Worm (Caenorhabditis elegans) whole organism, young adult: ENCODE measurements around the gene srh-21.

Experiments
- B0336.3 ChIP-seq: fragments of 200-800 bp; sonication (Bioruptor generic); IDR thresholded peaks from 2 replicates; pipeline ENCODE4 v1.3.6; 2022; ENCODE audit warnings: missing genetic modification characterization, missing compliant biosample characterization
- F49E8.2 ChIP-seq: sonication (generic microtip); optimal IDR thresholded peaks from 3 replicates; lab custom pipeline; 2017; ENCODE audit warnings: missing genetic modification characterization, mild to moderate bottlenecking, missing compliant biosample characterization, antibody characterized with exemption, moderate library complexity; ENCODE audit not compliant: insufficient read depth
- F52B5.7 ChIP-seq: sonication (generic microtip); optimal IDR thresholded peaks from 2 replicates; lab custom pipeline; 2016; ENCODE audit warnings: mild to moderate bottlenecking, missing genetic modification characterization, missing compliant biosample characterization
- K11D2.4 ChIP-seq: fragments of 200-800 bp; sonication (Bioruptor generic); IDR thresholded peaks from 2 replicates; pipeline ENCODE4 v1.3.6; 2022; ENCODE audit warnings: missing genetic modification reagents, missing genetic modification characterization, missing compliant biosample characterization
- Y53F4B.3 ChIP-seq: fragments of 200-800 bp; sonication (Bioruptor generic); IDR thresholded peaks from 2 replicates; pipeline ENCODE4 v1.3.6; 2022; ENCODE audit warnings: missing genetic modification reagents, missing genetic modification characterization, missing compliant biosample characterization
- Y67H2A.10 ChIP-seq: fragments of 200-800 bp; sonication (Bioruptor generic); conservative IDR thresholded peaks from 2 replicates; pipeline ENCODE4 v1.3.6; 2022; ENCODE audit warnings: missing genetic modification reagents, missing genetic modification characterization, missing compliant biosample characterization
- Y79H2A.3 ChIP-seq: fragments of 200-800 bp; sonication (Bioruptor generic); conservative IDR thresholded peaks from 2 replicates; pipeline ENCODE4 v1.3.6; 2022; ENCODE audit warnings: missing genetic modification reagents, missing genetic modification characterization, missing compliant biosample characterization
- atf-7 ChIP-seq: sonication (generic microtip); optimal IDR thresholded peaks from 2 replicates; lab custom pipeline; 2017; ENCODE audit warnings: mild to moderate bottlenecking, missing genetic modification characterization, missing compliant biosample characterization
- athp-1 ChIP-seq: sonication (generic microtip); optimal IDR thresholded peaks from 2 replicates; lab custom pipeline; 2017; ENCODE audit warnings: mild to moderate bottlenecking, missing genetic modification characterization, missing compliant biosample characterization
- ccch-3 ChIP-seq: fragments of 200-800 bp; sonication (Bioruptor generic); optimal IDR thresholded peaks from 2 replicates; lab custom pipeline; 2018; ENCODE audit warnings: mild to moderate bottlenecking, missing genetic modification characterization, missing compliant biosample characterization
- ceh-27 ChIP-seq: fragments of 200-800 bp; sonication (Bioruptor generic); optimal IDR thresholded peaks from 2 replicates; lab custom pipeline; 2018; ENCODE audit warnings: mild to moderate bottlenecking, missing genetic modification characterization, moderate library complexity, missing compliant biosample characterization
- ceh-58 ChIP-seq: fragments of 200-800 bp; sonication (Bioruptor generic); IDR thresholded peaks from 2 replicates; pipeline ENCODE4 v1.3.6; 2022; ENCODE audit warnings: missing genetic modification characterization, missing compliant biosample characterization
- die-1 ChIP-seq: sonication (generic microtip); optimal IDR thresholded peaks from 2 replicates; lab custom pipeline; 2016; ENCODE audit warnings: missing genotype, mild to moderate bottlenecking, missing genetic modification characterization, missing compliant biosample characterization
- ets-4 ChIP-seq: fragments of 200-800 bp; sonication (Bioruptor generic); optimal IDR thresholded peaks from 2 replicates; lab custom pipeline; 2018; ENCODE audit warnings: mild to moderate bottlenecking, missing genetic modification characterization, missing compliant biosample characterization
- fkh-3 ChIP-seq: sonication (generic microtip); optimal IDR thresholded peaks from 2 replicates; lab custom pipeline; 2016; ENCODE audit warnings: mild to moderate bottlenecking, missing genetic modification characterization, missing compliant biosample characterization
- him-1 ChIP-seq: sonication (generic microtip); optimal IDR thresholded peaks from 2 replicates; lab custom pipeline; 2016; ENCODE audit warnings: missing genotype, missing genetic modification reagents, missing genetic modification characterization, missing compliant biosample characterization
- hlh-12 ChIP-seq: sonication (generic microtip); optimal IDR thresholded peaks from 2 replicates; lab custom pipeline; 2016; ENCODE audit warnings: missing genetic modification characterization, missing compliant biosample characterization
- hmg-1.2 ChIP-seq: fragments of 200-800 bp; sonication (Bioruptor generic); IDR thresholded peaks from 2 replicates; pipeline ENCODE4 v1.3.6; 2022; ENCODE audit warnings: missing genetic modification reagents, missing genetic modification characterization, missing compliant biosample characterization
- hrde-1 ChIP-seq: sonication (generic microtip); optimal IDR thresholded peaks from 2 replicates; lab custom pipeline; 2016; ENCODE audit warnings: missing genetic modification characterization, mild to moderate bottlenecking, missing compliant biosample characterization, moderate library complexity, missing genotype, missing genetic modification reagents, borderline replicate concordance
- let-526 ChIP-seq: fragments of 200-800 bp; sonication (Bioruptor generic); IDR thresholded peaks from 2 replicates; pipeline ENCODE4 v1.3.6; 2022; ENCODE audit warnings: missing genetic modification reagents, missing genetic modification characterization, missing compliant biosample characterization
- let-607 ChIP-seq, 2 experiments: fragments of 200-800 bp in 1 of 2; sonication (Bioruptor generic) in 1 of 2; sonication (generic microtip) in 1 of 2; optimal IDR thresholded peaks; 2 replicates each; lab custom pipeline; 2016 to 2018; ENCODE audit warnings: mild to moderate bottlenecking in 2 of 2, missing compliant biosample characterization in 2 of 2, missing genetic modification characterization in 2 of 2, moderate library complexity in 2 of 2, missing genotype in 1 of 2
- lin-26 ChIP-seq: fragments of 200-800 bp; sonication (Bioruptor generic); IDR thresholded peaks from 2 replicates; pipeline ENCODE4 v1.3.6; 2022; ENCODE audit warnings: missing genetic modification reagents, missing genetic modification characterization, missing compliant biosample characterization
- madf-3 ChIP-seq: fragments of 200-800 bp; sonication (Bioruptor generic); IDR thresholded peaks from 2 replicates; pipeline ENCODE4 v1.3.6; 2022; ENCODE audit warnings: missing genetic modification reagents, missing genetic modification characterization, missing compliant biosample characterization
- nfya-2 ChIP-seq: fragments of 200-800 bp; sonication (Bioruptor generic); IDR thresholded peaks from 2 replicates; pipeline ENCODE4 v1.3.6; 2022; ENCODE audit warnings: missing genetic modification reagents, missing genetic modification characterization, missing compliant biosample characterization
- nhr-90 ChIP-seq: sonication (generic microtip); optimal IDR thresholded peaks from 2 replicates; lab custom pipeline; 2016; ENCODE audit warnings: missing genotype, mild to moderate bottlenecking, missing genetic modification characterization, missing compliant biosample characterization
- rec-8 ChIP-seq, 2 experiments: sonication (generic microtip); optimal IDR thresholded peaks; 2 replicates each; lab custom pipeline; 2016; ENCODE audit warnings: mild to moderate bottlenecking in 2 of 2, missing genetic modification characterization in 2 of 2, missing genetic modification reagents in 2 of 2, missing genotype in 2 of 2, missing biosample characterization in 1 of 2, missing compliant biosample characterization in 1 of 2, moderate library complexity in 1 of 2
- snpc-1.1 ChIP-seq: sonication (generic microtip); optimal IDR thresholded peaks from 2 replicates; lab custom pipeline; 2017; ENCODE audit warnings: missing genetic modification characterization, mild to moderate bottlenecking, missing compliant biosample characterization, antibody characterized with exemption, moderate library complexity, missing genotype, missing genetic modification reagents; ENCODE audit not compliant: insufficient read depth
- tlf-1 ChIP-seq: fragments of 200-800 bp; sonication (Bioruptor generic); optimal IDR thresholded peaks from 2 replicates; lab custom pipeline; 2018; ENCODE audit warnings: mild to moderate bottlenecking, missing genetic modification characterization, missing compliant biosample characterization
- xnd-1 ChIP-seq: sonication (generic microtip); optimal IDR thresholded peaks from 2 replicates; lab custom pipeline; 2016; ENCODE audit warnings: missing genotype, missing genetic modification reagents, missing genetic modification characterization, missing compliant biosample characterization
- ztf-18 ChIP-seq: sonication (generic microtip); optimal IDR thresholded peaks from 2 replicates; lab custom pipeline; 2016; ENCODE audit warnings: missing genotype, mild to moderate bottlenecking, missing genetic modification characterization, missing compliant biosample characterization
- ztf-25 ChIP-seq: fragments of 200-800 bp; sonication (Bioruptor generic); IDR thresholded peaks from 2 replicates; pipeline ENCODE4 v1.3.6; 2022; ENCODE audit warnings: missing genetic modification reagents, missing genetic modification characterization, missing compliant biosample characterization
- ztf-28 ChIP-seq: fragments of 200-800 bp; sonication (Bioruptor generic); IDR thresholded peaks from 2 replicates; pipeline ENCODE4 v1.3.6; 2022; ENCODE audit warnings: missing genetic modification reagents, missing genetic modification characterization, missing compliant biosample characterization

Gene srh-21

ce11 chrV:4922024-4922423, 4.4 kb upstream of the srh-21 start, which contains the start of gene srh-22:
TSS of gene srh-22 (plus strand) at chrV:4922324.
- no peak for TF ChIP-seq ceh-58
- no peak for TF ChIP-seq let-526

- no peak for TF ChIP-seq madf-3 (GFP tag; lab: Robert Waterston, UW)
- no peak for TF ChIP-seq K11D2.4 (GFP tag; lab: Robert Waterston, UW)
These were observed 1.9 kb upstream of the srh-21 start, which contains the start of gene srh-20 for ce11 chrV:4924618-4925017. TSS of gene srh-20 (plus strand) at chrV:4924918.

ce11 chrV:4929842-4930241, 3.4 kb downstream of the srh-21 start, which contains the start of gene str-205:
TSS of gene str-205 (minus strand) at chrV:4929942.
- TF ChIP-seq xnd-1 (tag; lab: Kevin White, UChicago) (no peak), F52B5.7 (tag; lab: Kevin White, UChicago) (no peak), fkh-3 (tag; lab: Kevin White, UChicago) (no peak), K11D2.4 (GFP tag; lab: Robert Waterston, UW) (no peak), B0336.3 (GFP tag; lab: Robert Waterston, UW) (no peak), lin-26 (GFP tag; lab: Robert Waterston, UW) (no peak), hlh-12 (no peak), let-607 (tag; optimal IDR thresholded peaks at IDR 0.05; lab: Kevin White, UChicago) (no peak), Y67H2A.10 (no peak), Y53F4B.3 (GFP tag; lab: Robert Waterston, UW) (no peak), ztf-18 (tag; lab: Kevin White, UChicago) (no peak), hrde-1 (tag; lab: Kevin White, UChicago) (no peak)

ce11 chrV:4932814-4933213, 6.3 kb downstream of the srh-21 start, which contains the start of gene C02E7.10:
TSS of gene C02E7.10 (minus strand) at chrV:4933045.
- TF ChIP-seq tlf-1 (GFP tag; lab: Kevin White, UChicago) (no peak), die-1 (tag; lab: Kevin White, UChicago) (no peak), nfya-2 (no peak), nhr-90 (tag; lab: Kevin White, UChicago) (no peak), atf-7 (tag; lab: Kevin White, UChicago) (no peak), K11D2.4 (GFP tag; lab: Robert Waterston, UW) (no peak), ztf-28 (GFP tag; lab: Robert Waterston, UW) (no peak), ceh-27 (GFP tag; lab: Kevin White, UChicago) (no peak), Y79H2A.3 (GFP tag; lab: Robert Waterston, UW) (no peak), hmg-1.2 (GFP tag; lab: Robert Waterston, UW) (no peak)
- TF ChIP-seq, all 124 proteins: peak for 0

- TF ChIP-seq tlf-1 (GFP tag; lab: Kevin White, UChicago) (no peak), rec-8 (tag; optimal IDR thresholded peaks at IDR 0.05; lab: Kevin White, UChicago) (no peak), let-607 (tag; optimal IDR thresholded peaks at IDR 0.05; lab: Kevin White, UChicago) (no peak), athp-1 (no peak), ztf-25 (GFP tag; lab: Robert Waterston, UW) (no peak), F49E8.2 (tag; lab: Kevin White, UChicago) (no peak), ets-4 (no peak), snpc-1.1 (no peak), him-1 (tag; lab: Kevin White, UChicago) (no peak), ccch-3 (GFP tag; lab: Kevin White, UChicago) (no peak)
These were observed 6.8 kb downstream of the srh-21 start for ce11 chrV:4933268-4933667.
